Worm (Caenorhabditis elegans) whole organism, mixed stage, embryonic: Measurements from ENCODE around the gene clp-1.

Experiments used
- ceh-39 ChIP-seq: fragments of 150-350 bp; optimal IDR thresholded peaks from 2 replicates; lab custom pipeline; 2014; ENCODE audit warnings: missing biosample characterization, missing genetic modification characterization
- ceh-83 ChIP-seq: fragments of 200-800 bp; sonication (Bioruptor generic); optimal IDR thresholded peaks from 2 replicates; lab custom pipeline; 2018; ENCODE audit warnings: mild to moderate bottlenecking, missing genetic modification characterization, missing compliant biosample characterization
- ces-1 ChIP-seq: fragments of 150-350 bp; optimal IDR thresholded peaks from 2 replicates; lab custom pipeline; 2014; ENCODE audit warnings: missing biosample characterization, missing genetic modification reagents, missing genetic modification characterization
- elt-3 ChIP-seq: fragments of 150-350 bp; optimal IDR thresholded peaks from 2 replicates; lab custom pipeline; 2014; ENCODE audit warnings: missing biosample characterization, missing genetic modification characterization
- lin-13 ChIP-seq: fragments of 150-350 bp; optimal IDR thresholded peaks from 2 replicates; lab custom pipeline; 2014; ENCODE audit warnings: missing biosample characterization, missing genetic modification characterization
- lin-32 ChIP-seq: fragments of 200-800 bp; sonication (Bioruptor generic); optimal IDR thresholded peaks from 2 replicates; lab custom pipeline; 2018; ENCODE audit warnings: mild to moderate bottlenecking, missing genetic modification characterization, missing compliant biosample characterization
- lsy-2 ChIP-seq: fragments of 150-350 bp; optimal IDR thresholded peaks from 2 replicates; lab custom pipeline; 2014; ENCODE audit warnings: missing biosample characterization, missing genetic modification characterization
- mab-5 ChIP-seq: fragments of 150-350 bp; optimal IDR thresholded peaks from 2 replicates; lab custom pipeline; 2014; ENCODE audit warnings: missing biosample characterization, missing genetic modification characterization
- nhr-28 ChIP-seq: fragments of 150-350 bp; optimal IDR thresholded peaks from 2 replicates; lab custom pipeline; 2014; ENCODE audit warnings: missing biosample characterization, missing genetic modification characterization
- snpc-4 ChIP-seq: fragments of 150-350 bp; optimal IDR thresholded peaks from 2 replicates; lab custom pipeline; 2014; ENCODE audit warnings: missing biosample characterization, missing genetic modification characterization
- unc-62 ChIP-seq: fragments of 150-350 bp; optimal IDR thresholded peaks from 2 replicates; lab custom pipeline; 2014; ENCODE audit warnings: missing biosample characterization, missing genetic modification reagents, missing genetic modification characterization

DNA sequence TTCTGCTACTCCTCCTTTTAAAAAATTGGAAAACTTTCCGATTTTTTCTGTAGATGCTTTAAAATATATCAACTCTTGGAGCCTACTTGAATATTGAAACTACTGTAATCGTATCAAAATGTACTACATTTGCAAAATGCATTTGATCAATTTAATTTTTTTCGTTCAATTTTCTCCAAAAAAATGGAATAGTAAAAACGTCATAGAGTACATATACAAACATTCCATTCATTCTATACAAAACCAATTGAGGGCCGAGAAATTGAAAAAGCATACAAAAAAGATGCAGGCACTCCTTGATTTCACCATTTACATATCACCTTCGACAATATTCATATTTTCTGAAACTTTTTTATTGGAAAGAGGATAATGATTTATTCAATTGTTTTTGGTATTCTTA, 24.3 kb downstream of the clp-1 start, which contains the start of gene C06G4.6:
- TF ChIP-seq lsy-2 (tag; lab: Kevin White, UChicago) (no peak), snpc-4 (tag; lab: Kevin White, UChicago) (no peak), unc-62 (GFP tag; lab: Kevin White, UChicago) (no peak), ceh-83 (GFP tag; lab: Kevin White, UChicago) (no peak), ces-1 (no peak), lin-32 (no peak), ceh-39 (no peak), nhr-28 (tag; lab: Kevin White, UChicago) (no peak), lin-13 (tag; lab: Kevin White, UChicago) (no peak), elt-3 (tag; lab: Kevin White, UChicago) (no peak), mab-5 (no peak)
